Worm (Caenorhabditis elegans) whole organism, L3 larva: ENCODE results near the gene C09F9.2.

Experiments
- nhr-11 ChIP-seq: fragments of 150-350 bp; optimal IDR thresholded peaks from 2 replicates; lab custom pipeline; 2014; ENCODE audit warnings: missing biosample characterization, missing genetic modification characterization
- nhr-77 ChIP-seq: fragments of 150-350 bp; optimal IDR thresholded peaks from 2 replicates; lab custom pipeline; 2014; ENCODE audit warnings: missing biosample characterization, missing genetic modification characterization
- skn-1 ChIP-seq: fragments of 150-350 bp; optimal IDR thresholded peaks from 2 replicates; lab custom pipeline; 2014; ENCODE audit warnings: missing biosample characterization, missing genetic modification characterization
- unc-62 ChIP-seq: fragments of 150-350 bp; sonication (generic microtip); optimal IDR thresholded peaks from 4 replicates; lab custom pipeline; 2014; ENCODE audit warnings: missing biosample characterization, missing genetic modification reagents, missing genetic modification characterization

DNA sequence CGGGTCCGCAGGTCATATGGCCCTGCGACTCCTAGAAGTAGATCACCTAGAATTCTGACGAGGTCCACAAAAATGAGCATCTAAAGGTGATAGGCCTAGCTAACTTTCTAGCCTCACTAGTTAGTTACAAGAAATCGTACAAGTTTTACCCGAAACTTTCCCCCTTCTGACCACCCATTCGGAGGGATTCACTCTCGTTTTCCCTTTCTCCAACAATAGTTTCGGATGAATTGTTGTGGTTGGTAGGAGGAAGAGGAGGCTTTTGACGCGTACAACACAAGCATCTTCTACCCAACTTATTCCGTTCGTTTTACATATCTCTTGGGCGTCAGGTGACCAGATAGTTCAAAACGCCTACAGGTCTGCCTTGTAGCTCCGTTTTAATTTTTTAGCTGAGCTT lies 3.7 kb upstream of the C09F9.2 start:
- TF ChIP-seq skn-1 (tag; lab: Kevin White, UChicago) (no peak), nhr-11 (tag; lab: Kevin White, UChicago) (no peak), unc-62 (GFP tag; lab: Kevin White, UChicago) (no peak), nhr-77 (no peak)
